Fruit fly (Drosophila melanogaster): ENCODE results near the gene CG15211.

CG15211 gene

DNA sequence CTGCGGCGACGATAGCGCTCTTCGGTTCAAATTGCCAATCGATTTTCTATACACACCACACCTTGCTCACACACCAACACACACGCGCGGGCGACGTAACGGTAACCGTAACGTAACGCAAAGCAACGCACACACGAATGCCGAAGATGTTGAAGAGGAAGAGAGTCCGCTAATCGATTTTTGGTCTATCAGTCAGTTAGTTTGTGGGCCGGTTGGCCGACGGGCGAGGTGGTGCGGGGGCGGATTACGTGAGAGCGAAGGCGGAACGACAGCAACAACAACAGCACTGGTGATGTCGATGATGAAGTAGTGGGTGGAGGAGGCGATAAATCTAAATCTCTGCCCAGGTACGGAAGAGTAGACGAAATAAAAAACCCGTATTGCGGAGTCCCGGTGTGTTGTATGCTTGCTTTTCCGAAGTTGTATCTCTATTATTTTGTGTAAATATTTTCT lies 28.0 kb upstream of the CG15211 start, which contains the start of gene ras (continued):
- TF ChIP-seq CG13424 (tag; optimal IDR thresholded peaks at IDR 0.05) (no peak), CG8290 (GFP tag; optimal IDR thresholded peaks at IDR 0.05) (no peak), CG8290 (tag; optimal IDR thresholded peaks at IDR 0.05) (peak in 1 of 2 experiments; percentile 38), klu (GFP tag; IDR thresholded peaks at IDR 0.05) (0 out of 2 replicates have a peak, but pooled peaks have one; percentile 26), bigmax (GFP tag; optimal IDR thresholded peaks at IDR 0.05) (no peak), PHDP (tag; optimal IDR thresholded peaks at IDR 0.05) (no peak), lov (optimal IDR thresholded peaks at IDR 0.05) (no peak), lov (GFP tag; IDR thresholded peaks at IDR 0.05) (peak; percentile 58; the same call in 2 of the 3 replicates), YL-1 (GFP tag; optimal IDR thresholded peaks at IDR 0.05) (no peak), sug (tag; optimal IDR thresholded peaks at IDR 0.05) (peak; percentile 61), cg (GFP tag; optimal IDR thresholded peaks at IDR 0.05) (peak; percentile 77), ac (GFP tag; optimal IDR thresholded peaks at IDR 0.05) (no peak), bowl (GFP tag; IDR thresholded peaks at IDR 0.05) (no peak), Hr51 (GFP tag; optimal IDR thresholded peaks at IDR 0.05) (no peak), danr (GFP tag; IDR thresholded peaks at IDR 0.05) (no peak), Hmr (GFP tag; optimal IDR thresholded peaks at IDR 0.05) (no peak), Meics (GFP tag; optimal IDR thresholded peaks at IDR 0.05) (peak; percentile 16), Sry-δ (GFP tag; optimal IDR thresholded peaks at IDR 0.05) (no peak), tup (GFP tag; optimal IDR thresholded peaks at IDR 0.05) (no peak), zen (tag; optimal IDR thresholded peaks at IDR 0.05) (peak; percentile 39), HmgZ (tag; optimal IDR thresholded peaks at IDR 0.05) (peak; percentile 27), oc (tag; optimal IDR thresholded peaks at IDR 0.05) (peak; percentile 62), Hsf (GFP tag; optimal IDR thresholded peaks at IDR 0.05) (peak; percentile 5), lmd (GFP tag; IDR thresholded peaks at IDR 0.05) (no peak), H15 (GFP tag; IDR thresholded peaks at IDR 0.05) (no peak), CG9797 (GFP tag; optimal IDR thresholded peaks at IDR 0.05) (no peak), pb (GFP tag; optimal IDR thresholded peaks at IDR 0.05) (peak; percentile 23), org-1 (GFP tag; optimal IDR thresholded peaks at IDR 0.05) (no peak), CrebB (tag; optimal IDR thresholded peaks at IDR 0.05) (no peak), Elba2 (GFP tag; optimal IDR thresholded peaks at IDR 0.05) (no peak), CG14860 (GFP tag; IDR thresholded peaks at IDR 0.05; ENCODE audit: partially characterized antibody) (no peak), CG2678 (tag; optimal IDR thresholded peaks at IDR 0.05) (no peak), CG5180 (GFP tag; optimal IDR thresholded peaks at IDR 0.05) (peak; percentile 25), Trl (optimal IDR thresholded peaks at IDR 0.05) (peak in 1 of 2 experiments; percentile 37), Trl (GFP tag; optimal IDR thresholded peaks at IDR 0.05) (no peak), sr (GFP tag; IDR thresholded peaks at IDR 0.05) (peak; percentile 80), CG6765 (GFP tag; optimal IDR thresholded peaks at IDR 0.05) (peak; percentile 34), btn (GFP tag; optimal IDR thresholded peaks at IDR 0.05) (no peak), NfI (GFP tag; optimal IDR thresholded peaks at IDR 0.05) (no peak), Opbp (GFP tag; IDR thresholded peaks at IDR 0.05; ENCODE audit: partially characterized antibody) (no peak), NFAT (GFP tag; IDR thresholded peaks at IDR 0.05) (no peak)
